Worm (Caenorhabditis elegans): ENCODE measurements around the gene srv-12.

Gene srv-12

DNA sequence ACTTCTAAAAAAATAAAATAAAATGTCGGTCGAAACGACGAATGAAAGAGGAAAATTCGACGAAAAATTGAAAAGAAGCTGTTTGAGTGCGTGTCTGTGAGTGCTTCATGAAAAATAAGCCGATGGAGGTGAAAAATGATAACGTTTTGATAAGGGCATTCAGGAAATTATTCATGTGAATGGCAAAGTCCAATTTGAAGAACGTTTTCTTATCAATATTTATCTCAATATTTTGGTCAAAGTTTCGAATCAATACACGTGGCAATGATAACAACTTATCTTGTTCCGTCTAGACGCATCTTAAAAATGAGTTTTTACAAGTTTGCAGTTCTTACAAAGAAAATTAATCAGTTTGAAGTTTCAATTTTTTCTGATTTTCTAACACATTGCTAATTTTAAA is 5.7 kb upstream of the srv-12 start:
- TF ChIP-seq T22C8.4 (GFP tag; IDR thresholded peaks at IDR 0.05) (no peak), flt-1 (GFP tag; IDR thresholded peaks at IDR 0.05) (no peak), tab-1 (GFP tag; IDR thresholded peaks at IDR 0.05) (no peak), cog-1 (tag; optimal IDR thresholded peaks at IDR 0.05) (no peak), ztf-23 (GFP tag; IDR thresholded peaks at IDR 0.05) (no peak), ref-1 (GFP tag; conservative IDR thresholded peaks at IDR 0.05) (no peak), klf-2 (GFP tag; conservative IDR thresholded peaks at IDR 0.05) (no peak)

DNA sequence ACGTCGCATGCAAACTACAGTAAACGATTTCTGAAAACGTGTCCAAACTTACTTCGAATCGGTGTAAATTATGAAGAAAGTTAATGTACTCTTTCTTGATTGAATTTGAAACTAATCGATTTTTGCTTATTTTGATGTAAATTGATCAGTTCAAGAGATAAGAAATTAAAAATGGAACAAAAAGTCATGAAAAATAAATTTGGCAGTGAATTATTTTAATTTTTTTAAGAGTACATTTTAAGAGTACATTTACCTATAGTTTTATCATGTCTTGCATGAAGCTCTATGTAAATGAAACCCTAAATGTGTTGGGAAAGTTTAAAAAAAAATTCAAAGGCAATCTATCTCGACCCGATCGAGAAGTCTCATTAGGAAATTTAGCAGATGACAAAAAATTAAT is 2.7 kb upstream of the srv-12 start, which contains the start of gene T04B2.7:
TSS of gene T04B2.7 (minus strand) at position 101 of the 400 bp plus-strand sequence.
- TF ChIP-seq tab-1 (GFP tag; IDR thresholded peaks at IDR 0.05) (no peak), cog-1 (tag; optimal IDR thresholded peaks at IDR 0.05) (no peak), ref-1 (GFP tag; conservative IDR thresholded peaks at IDR 0.05) (no peak), med-1 (GFP tag; optimal IDR thresholded peaks at IDR 0.05; ENCODE audit: insufficient read depth) (no peak), flt-1 (GFP tag; IDR thresholded peaks at IDR 0.05) (no peak), klf-2 (GFP tag; conservative IDR thresholded peaks at IDR 0.05) (no peak), T22C8.4 (GFP tag; IDR thresholded peaks at IDR 0.05) (no peak), ztf-29 (GFP tag; IDR thresholded peaks at IDR 0.05) (no peak), ztf-23 (GFP tag; IDR thresholded peaks at IDR 0.05) (no peak)

DNA sequence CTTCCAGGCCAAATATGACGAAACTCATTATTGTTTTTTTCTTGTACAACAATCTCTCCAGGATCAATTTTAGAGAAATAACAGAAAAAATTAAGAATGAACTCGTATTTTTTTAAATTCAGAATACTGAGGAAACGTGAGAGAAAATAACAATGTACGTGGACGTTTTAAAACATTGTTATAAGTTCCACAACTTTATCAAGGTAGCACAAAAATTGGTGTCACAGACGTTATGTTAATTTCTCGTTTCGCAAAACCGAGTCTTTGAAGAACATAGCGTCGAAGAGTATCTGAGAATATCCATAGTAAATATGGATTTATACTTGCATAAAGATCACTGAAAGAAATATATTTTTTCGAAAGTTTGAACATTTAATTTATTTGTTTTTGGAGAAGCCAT is 2.4 kb downstream of the srv-12 start, which contains the start of gene T04B2.8:
TSS of gene T04B2.8 (minus strand) at position 101 of the 400 bp plus-strand sequence.
- TF ChIP-seq klf-2 (GFP tag; conservative IDR thresholded peaks at IDR 0.05) (no peak), ztf-23 (GFP tag; IDR thresholded peaks at IDR 0.05) (no peak), ztf-29 (GFP tag; IDR thresholded peaks at IDR 0.05) (no peak), flt-1 (GFP tag; IDR thresholded peaks at IDR 0.05) (no peak), T22C8.4 (GFP tag; IDR thresholded peaks at IDR 0.05) (no peak), ref-1 (GFP tag; conservative IDR thresholded peaks at IDR 0.05) (no peak), cog-1 (tag; optimal IDR thresholded peaks at IDR 0.05) (no peak), med-1 (GFP tag; optimal IDR thresholded peaks at IDR 0.05; ENCODE audit: insufficient read depth) (no peak), tab-1 (GFP tag; IDR thresholded peaks at IDR 0.05) (no peak)

DNA sequence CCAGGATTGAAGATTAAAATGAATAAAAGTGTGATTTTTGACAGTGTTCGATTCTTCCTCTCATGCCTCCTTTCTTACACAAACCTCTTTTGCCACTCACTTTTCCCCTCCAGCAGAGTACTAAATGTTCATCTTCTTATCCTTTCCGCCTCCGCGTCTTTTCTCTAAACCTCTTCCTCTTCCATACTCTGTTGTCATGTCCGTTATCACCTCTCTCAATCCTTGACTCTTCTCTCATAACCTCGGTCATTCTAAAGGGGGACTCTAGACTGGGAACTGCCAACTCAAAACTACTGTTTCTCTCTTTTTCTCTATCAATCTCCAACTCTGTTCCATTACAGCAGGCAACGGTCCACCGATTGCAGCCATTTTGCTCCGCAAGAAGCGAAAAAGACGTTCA is 5.2 kb downstream of the srv-12 start:
- TF ChIP-seq flt-1 (GFP tag; IDR thresholded peaks at IDR 0.05) (no peak), T22C8.4 (GFP tag; IDR thresholded peaks at IDR 0.05) (no peak), ztf-23 (GFP tag; IDR thresholded peaks at IDR 0.05) (no peak), cog-1 (tag; optimal IDR thresholded peaks at IDR 0.05) (no peak), tab-1 (GFP tag; IDR thresholded peaks at IDR 0.05) (no peak), med-1 (GFP tag; optimal IDR thresholded peaks at IDR 0.05; ENCODE audit: insufficient read depth) (no peak), klf-2 (GFP tag; conservative IDR thresholded peaks at IDR 0.05) (no peak), ztf-29 (GFP tag; IDR thresholded peaks at IDR 0.05) (no peak), ref-1 (GFP tag; conservative IDR thresholded peaks at IDR 0.05) (no peak)

DNA sequence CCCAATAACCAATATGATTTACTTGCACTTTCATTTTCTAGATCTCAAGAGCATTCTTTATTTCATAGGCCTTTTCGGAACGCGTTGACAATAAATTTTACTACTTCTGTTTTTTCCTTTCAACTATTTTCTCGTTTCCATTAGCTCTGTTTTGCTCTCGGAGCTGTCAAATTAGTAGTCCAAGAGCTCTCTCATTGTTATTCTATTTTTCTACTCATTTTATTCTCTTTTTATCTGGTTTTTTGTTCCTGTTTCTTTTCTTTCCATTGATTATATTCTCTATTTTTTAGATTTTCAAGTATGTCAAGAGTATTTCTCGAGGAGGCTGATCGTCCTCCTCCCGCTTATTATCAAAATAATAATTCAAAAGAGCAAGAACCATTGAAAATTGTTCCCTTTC is 6.3 kb downstream of the srv-12 start, which contains the start of gene T04B2.3:
TSS of gene T04B2.3 (plus strand) at position 301 of the 400 bp plus-strand sequence.
- TF ChIP-seq ztf-23 (GFP tag; IDR thresholded peaks at IDR 0.05), result no peak
- no peak for TF ChIP-seq klf-2 (GFP tag; conservative IDR thresholded peaks at IDR 0.05)
- TF ChIP-seq T22C8.4 (GFP tag; IDR thresholded peaks at IDR 0.05), result no peak
- no peak for TF ChIP-seq ref-1 (GFP tag; conservative IDR thresholded peaks at IDR 0.05)
- TF ChIP-seq tab-1 (GFP tag; IDR thresholded peaks at IDR 0.05), result no peak
- TF ChIP-seq ztf-29 (GFP tag; IDR thresholded peaks at IDR 0.05), result no peak
- no peak for TF ChIP-seq med-1 (GFP tag; optimal IDR thresholded peaks at IDR 0.05; ENCODE audit: insufficient read depth)
- no peak for TF ChIP-seq flt-1 (GFP tag; IDR thresholded peaks at IDR 0.05)
- no peak for TF ChIP-seq cog-1 (tag; optimal IDR thresholded peaks at IDR 0.05)

DNA sequence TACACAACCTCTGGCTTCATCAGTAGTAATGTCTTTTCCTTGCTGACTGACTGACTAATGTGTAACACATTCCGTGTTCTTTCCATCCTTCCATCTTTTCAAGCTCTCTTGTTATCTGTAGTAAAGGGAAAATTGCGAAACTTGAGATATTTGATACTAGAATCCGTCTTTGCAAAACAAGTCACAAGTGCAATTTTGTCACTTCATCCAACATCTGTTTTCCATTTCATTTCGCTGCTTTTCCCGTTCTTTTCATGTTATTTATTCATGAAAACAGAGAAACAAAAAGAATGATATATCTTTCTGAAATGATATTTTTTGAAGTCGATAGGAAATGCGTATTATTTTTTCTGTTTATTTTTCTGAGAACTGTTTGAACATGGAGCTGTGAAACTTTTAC is 7.4 kb downstream of the srv-12 start:
- no peak for TF ChIP-seq flt-1 (GFP tag; IDR thresholded peaks at IDR 0.05)
- no peak for TF ChIP-seq T22C8.4 (GFP tag; IDR thresholded peaks at IDR 0.05)
- no peak for TF ChIP-seq tab-1 (GFP tag; IDR thresholded peaks at IDR 0.05)

DNA sequence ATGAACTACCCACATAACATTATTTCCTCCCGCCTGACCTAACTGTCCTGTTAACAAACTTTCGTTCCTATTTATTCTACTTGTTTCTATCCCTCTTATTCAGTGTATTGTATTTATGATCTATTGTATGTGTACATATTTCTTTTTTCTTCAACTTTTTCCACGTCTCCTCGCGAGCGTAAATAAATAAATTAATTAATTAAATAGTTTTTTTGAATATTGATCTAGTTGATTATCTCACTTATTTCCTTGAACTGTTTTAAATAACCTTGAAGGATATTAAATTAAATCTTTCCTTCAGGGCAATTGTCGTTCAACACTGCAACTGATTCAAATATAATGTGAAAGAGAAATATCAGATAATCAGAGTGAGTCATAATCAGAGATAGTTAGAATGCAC is 10.6 kb downstream of the srv-12 start, which contains the start of gene frk-1:
TSS of gene frk-1 (plus strand) at position 301 of the 400 bp plus-strand sequence.
- TF ChIP-seq med-1 (GFP tag; optimal IDR thresholded peaks at IDR 0.05; ENCODE audit: insufficient read depth) (no peak), flt-1 (GFP tag; IDR thresholded peaks at IDR 0.05) (no peak), ref-1 (GFP tag; conservative IDR thresholded peaks at IDR 0.05) (no peak), cog-1 (tag; optimal IDR thresholded peaks at IDR 0.05) (no peak), klf-2 (GFP tag; conservative IDR thresholded peaks at IDR 0.05) (no peak), ztf-23 (GFP tag; IDR thresholded peaks at IDR 0.05) (no peak), tab-1 (GFP tag; IDR thresholded peaks at IDR 0.05) (no peak), T22C8.4 (GFP tag; IDR thresholded peaks at IDR 0.05) (no peak), ztf-29 (GFP tag; IDR thresholded peaks at IDR 0.05) (no peak)

DNA sequence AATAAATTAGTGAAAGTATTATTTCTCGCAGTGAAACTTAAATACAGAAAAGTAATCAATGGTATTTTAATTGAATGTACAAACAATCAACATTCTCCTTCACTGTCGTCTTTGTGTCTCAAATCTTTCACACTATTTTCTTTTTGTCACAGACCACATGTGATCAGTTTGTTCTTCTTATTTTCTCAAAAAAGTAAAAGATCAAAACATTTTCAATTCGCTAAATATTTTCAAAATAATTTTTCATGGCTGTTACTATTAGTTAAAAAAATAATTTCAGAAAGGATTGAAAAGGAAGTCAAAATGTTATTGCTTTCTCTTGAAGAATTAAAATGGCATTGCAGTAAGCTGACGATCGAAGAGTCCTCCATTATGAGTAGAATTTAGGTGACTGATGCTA is 12.6 kb downstream of the srv-12 start, which contains the start of gene dhs-31:
TSS of gene dhs-31 (minus strand) at position 101 of the 400 bp plus-strand sequence.
- TF ChIP-seq ref-1 (GFP tag; conservative IDR thresholded peaks at IDR 0.05) (no peak), ztf-29 (GFP tag; IDR thresholded peaks at IDR 0.05) (no peak), tab-1 (GFP tag; IDR thresholded peaks at IDR 0.05) (no peak), cog-1 (tag; optimal IDR thresholded peaks at IDR 0.05) (no peak), klf-2 (GFP tag; conservative IDR thresholded peaks at IDR 0.05) (no peak), T22C8.4 (GFP tag; IDR thresholded peaks at IDR 0.05) (no peak), flt-1 (GFP tag; IDR thresholded peaks at IDR 0.05) (no peak), med-1 (GFP tag; optimal IDR thresholded peaks at IDR 0.05; ENCODE audit: insufficient read depth) (no peak)

DNA sequence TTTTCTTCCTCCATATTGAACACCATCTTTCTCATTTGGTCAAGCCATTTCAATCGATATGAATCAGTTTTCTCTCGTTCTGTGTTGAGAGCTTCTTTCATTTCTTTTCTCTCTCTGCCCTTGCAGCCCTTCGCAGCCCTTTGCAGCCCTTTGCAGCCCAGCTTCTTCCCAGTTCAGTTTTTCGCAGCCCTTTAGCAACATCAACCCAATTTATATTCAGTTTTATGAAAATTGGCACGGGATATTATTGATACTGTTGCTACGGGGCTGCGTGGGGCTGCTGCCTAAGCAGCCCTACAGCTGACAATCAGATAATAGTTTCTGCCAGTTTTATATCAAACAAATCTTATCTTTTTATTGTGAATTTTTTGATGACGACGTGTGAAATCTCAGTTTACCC is 16.5 kb downstream of the srv-12 start, which contains the start of gene F44D12.10:
TSS of gene F44D12.10 (minus strand) at position 101 of the 400 bp plus-strand sequence.
- no peak for TF ChIP-seq flt-1 (GFP tag; IDR thresholded peaks at IDR 0.05)
- TF ChIP-seq ztf-23 (GFP tag; IDR thresholded peaks at IDR 0.05), result no peak
- no peak for TF ChIP-seq med-1 (GFP tag; optimal IDR thresholded peaks at IDR 0.05; ENCODE audit: insufficient read depth)
- TF ChIP-seq ztf-29 (GFP tag; IDR thresholded peaks at IDR 0.05), result no peak
- TF ChIP-seq T22C8.4 (GFP tag; IDR thresholded peaks at IDR 0.05), result no peak
- TF ChIP-seq tab-1 (GFP tag; IDR thresholded peaks at IDR 0.05), result no peak
- TF ChIP-seq ref-1 (GFP tag; conservative IDR thresholded peaks at IDR 0.05), result no peak
- TF ChIP-seq cog-1 (tag; optimal IDR thresholded peaks at IDR 0.05), result no peak
- no peak for TF ChIP-seq klf-2 (GFP tag; conservative IDR thresholded peaks at IDR 0.05)

DNA sequence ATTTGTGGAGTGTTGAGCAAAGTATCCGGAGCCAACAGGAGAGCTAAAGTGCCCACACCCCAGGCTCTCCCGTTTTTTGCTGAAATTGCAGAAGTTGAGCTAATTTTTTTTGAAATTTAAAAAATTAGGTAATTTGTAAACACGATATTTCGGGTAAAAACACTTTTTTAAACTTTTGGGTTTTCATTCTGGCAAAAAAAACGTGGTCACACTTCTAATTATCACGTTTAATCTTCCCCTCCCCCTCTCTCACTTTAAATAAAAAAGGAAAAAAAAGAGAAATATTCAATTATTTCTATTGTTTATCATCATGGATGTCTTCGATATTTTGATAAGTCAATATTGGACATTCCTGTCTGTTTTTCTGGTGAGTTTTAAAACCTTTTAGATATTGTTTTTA is 20.4 kb downstream of the srv-12 start, which contains the start of gene F44D12.6:
TSS of gene F44D12.6 (plus strand) at position 301 of the 400 bp plus-strand sequence.
- TF ChIP-seq cog-1 (tag; optimal IDR thresholded peaks at IDR 0.05) (no peak), T22C8.4 (GFP tag; IDR thresholded peaks at IDR 0.05) (no peak), klf-2 (GFP tag; conservative IDR thresholded peaks at IDR 0.05) (no peak), ztf-23 (GFP tag; IDR thresholded peaks at IDR 0.05) (no peak), ztf-29 (GFP tag; IDR thresholded peaks at IDR 0.05) (no peak), ref-1 (GFP tag; conservative IDR thresholded peaks at IDR 0.05) (no peak), med-1 (GFP tag; optimal IDR thresholded peaks at IDR 0.05; ENCODE audit: insufficient read depth) (no peak), tab-1 (GFP tag; IDR thresholded peaks at IDR 0.05) (no peak), flt-1 (GFP tag; IDR thresholded peaks at IDR 0.05) (no peak)

All from whole organism, midembryonic.